Fruit fly (Drosophila melanogaster) whole organism, embryonic: Measurements from ENCODE around the gene Sec5.

Source experiments
- CG11696 ChIP-seq: fragments of 200-800 bp; sonication (Bioruptor generic); IDR thresholded peaks from 2 replicates; pipeline ENCODE4 v1.3.6; 2022; ENCODE audit warnings: missing biosample characterization, missing genetic modification characterization
- CG13123 ChIP-seq: fragments of 200-800 bp; sonication (Bioruptor generic); optimal IDR thresholded peaks from 2 replicates; lab custom pipeline; 2016; ENCODE audit warnings: missing biosample characterization, missing genetic modification characterization
- CG9797 ChIP-seq: fragments of 200-800 bp; sonication (Bioruptor generic); optimal IDR thresholded peaks from 3 replicates; lab custom pipeline; 2018; ENCODE audit warnings: missing biosample characterization, mild to moderate bottlenecking, missing genetic modification characterization
- D19B ChIP-seq: fragments of 200-800 bp; sonication (Bioruptor generic); optimal IDR thresholded peaks from 2 replicates; lab custom pipeline; 2017; ENCODE audit warnings: missing biosample characterization, mild to moderate bottlenecking, missing genetic modification characterization
- H2.0 ChIP-seq: fragments of 200-800 bp; sonication (Bioruptor generic); IDR thresholded peaks from 2 replicates; pipeline ENCODE4 v1.3.6; 2022; ENCODE audit warnings: missing biosample characterization, missing genetic modification characterization
- chn ChIP-seq: fragments of 200-800 bp; sonication (Bioruptor generic); optimal IDR thresholded peaks from 2 replicates; lab custom pipeline; 2016; ENCODE audit warnings: missing biosample characterization, missing genetic modification characterization
- crp ChIP-seq, 2 experiments: fragments of 200-800 bp; sonication (Bioruptor generic); optimal IDR thresholded peaks; 2 replicates in 1 of 2; 3 replicates in 1 of 2; lab custom pipeline; 2017; ENCODE audit warnings: missing biosample characterization in 2 of 2, missing genetic modification characterization in 2 of 2, mild to moderate bottlenecking in 1 of 2, moderate library complexity in 1 of 2
- h ChIP-seq: fragments of >200 bp; optimal IDR thresholded peaks from 2 replicates; lab custom pipeline; 2017
- wor ChIP-seq: fragments of 200-800 bp; sonication (Bioruptor generic); IDR thresholded peaks from 2 replicates; pipeline ENCODE4 v1.3.6; 2022; ENCODE audit warnings: missing biosample characterization, missing genetic modification characterization

DNA sequence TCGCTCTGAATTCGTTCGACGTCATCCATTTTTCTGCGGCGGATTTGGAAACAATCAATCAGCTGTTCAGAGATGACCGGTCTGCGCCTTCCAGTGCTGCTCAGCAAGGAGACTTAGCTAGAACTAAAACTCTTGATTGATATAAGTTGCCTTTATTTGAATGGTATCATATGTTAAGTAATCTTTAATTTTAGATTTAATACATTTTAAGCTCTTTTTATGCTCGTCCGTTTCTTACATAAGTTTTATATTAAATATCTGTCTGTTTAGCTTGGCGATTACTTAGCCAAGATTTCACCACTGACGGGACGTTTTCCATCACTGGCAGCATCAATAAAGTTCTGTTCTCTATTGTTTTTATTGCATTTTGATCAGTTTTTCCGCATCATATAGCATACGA lies at the start of gene Sec5, which contains the start of gene Cog3:
- no peak for TF ChIP-seq CG11696 (GFP tag; lab: Robert Waterston, UW)
- TF ChIP-seq H2.0 (GFP tag; lab: Robert Waterston, UW), result peak; percentile 23; the same call in 1 of the 2 replicates
- peak; percentile 47 for TF ChIP-seq chn (GFP tag; lab: Kevin White, UChicago)
- TF ChIP-seq wor (GFP tag; lab: Robert Waterston, UW), result no peak
- no peak for TF ChIP-seq D19B (GFP tag; lab: Kevin White, UChicago)
- no peak for TF ChIP-seq CG13123 (GFP tag; lab: Kevin White, UChicago)
- peak; percentile 93 to 98 for TF ChIP-seq crp (GFP tag; optimal IDR thresholded peaks at IDR 0.05; lab: Kevin White, UChicago)
- TF ChIP-seq h (lab: Kevin White, UChicago), result no peak
- TF ChIP-seq CG9797 (GFP tag; lab: Kevin White, UChicago), result peak; percentile 41
